Worm (Caenorhabditis elegans) whole organism, young adult: ENCODE data around the gene C48B4.6.

Experiments used
- B0336.3 ChIP-seq: fragments of 200-800 bp; sonication (Bioruptor generic); IDR thresholded peaks from 2 replicates; pipeline ENCODE4 v1.3.6; 2022; ENCODE audit warnings: missing genetic modification characterization, missing compliant biosample characterization
- F33H1.4 ChIP-seq: fragments of 200-800 bp; sonication (Bioruptor generic); IDR thresholded peaks from 2 replicates; pipeline ENCODE4 v1.3.6; 2022; ENCODE audit warnings: missing genetic modification reagents, missing genetic modification characterization, missing compliant biosample characterization
- T07F8.4 ChIP-seq: sonication (generic microtip); optimal IDR thresholded peaks from 2 replicates; lab custom pipeline; 2016; ENCODE audit warnings: mild to moderate bottlenecking, missing genetic modification characterization, moderate library complexity, missing compliant biosample characterization
- T26A5.8 ChIP-seq: sonication (generic microtip); optimal IDR thresholded peaks from 2 replicates; lab custom pipeline; 2016; ENCODE audit warnings: missing genetic modification characterization, missing compliant biosample characterization
- Y53G8AR.9 ChIP-seq: fragments of 200-800 bp; sonication (Bioruptor generic); conservative IDR thresholded peaks from 2 replicates; pipeline ENCODE4 v1.3.6; 2022; ENCODE audit warnings: missing genetic modification reagents, missing genetic modification characterization, missing compliant biosample characterization
- Y56A3A.18 ChIP-seq: fragments of 200-800 bp; sonication (Bioruptor generic); IDR thresholded peaks from 2 replicates; pipeline ENCODE4 v1.3.6; 2022; ENCODE audit warnings: missing genetic modification reagents, missing genetic modification characterization, missing compliant biosample characterization
- akir-1 ChIP-seq: fragments of 200-800 bp; sonication (Bioruptor generic); optimal IDR thresholded peaks from 2 replicates; lab custom pipeline; 2018; ENCODE audit warnings: mild to moderate bottlenecking, missing genetic modification characterization, moderate library complexity, missing compliant biosample characterization
- attf-5 ChIP-seq: fragments of 200-800 bp; sonication (Bioruptor generic); optimal IDR thresholded peaks from 2 replicates; lab custom pipeline; 2018; ENCODE audit warnings: mild to moderate bottlenecking, missing genetic modification characterization, missing compliant biosample characterization
- cebp-1 ChIP-seq, 2 experiments: fragments of 200-800 bp in 1 of 2; sonication (Bioruptor generic) in 1 of 2; sonication (generic microtip) in 1 of 2; IDR thresholded peaks in 1 of 2; optimal IDR thresholded peaks in 1 of 2; 2 replicates each; pipeline versions ENCODE4 v1.3.6 to Lab custom; 2017 to 2022; ENCODE audit warnings: missing compliant biosample characterization in 2 of 2, missing genetic modification characterization in 2 of 2, mild to moderate bottlenecking in 1 of 2, missing genetic modification reagents in 1 of 2, moderate library complexity in 1 of 2
- ceh-100 ChIP-seq: fragments of 200-800 bp; sonication (Bioruptor generic); IDR thresholded peaks from 2 replicates; pipeline ENCODE4 v1.3.6; 2022; ENCODE audit warnings: missing genetic modification reagents, missing genetic modification characterization, missing compliant biosample characterization
- ceh-27 ChIP-seq: fragments of 200-800 bp; sonication (Bioruptor generic); optimal IDR thresholded peaks from 2 replicates; lab custom pipeline; 2018; ENCODE audit warnings: mild to moderate bottlenecking, missing genetic modification characterization, moderate library complexity, missing compliant biosample characterization
- ceh-40 ChIP-seq: fragments of 200-800 bp; sonication (Bioruptor generic); IDR thresholded peaks from 2 replicates; pipeline ENCODE4 v1.3.6; 2022; ENCODE audit warnings: missing genetic modification characterization, missing compliant biosample characterization
- die-1 ChIP-seq: sonication (generic microtip); optimal IDR thresholded peaks from 2 replicates; lab custom pipeline; 2016; ENCODE audit warnings: missing genotype, mild to moderate bottlenecking, missing genetic modification characterization, missing compliant biosample characterization
- dpff-1 ChIP-seq: sonication (generic microtip); optimal IDR thresholded peaks from 2 replicates; lab custom pipeline; 2017; ENCODE audit warnings: mild to moderate bottlenecking, missing genetic modification characterization, missing compliant biosample characterization
- efl-1 ChIP-seq: fragments of 150-350 bp; optimal IDR thresholded peaks from 2 replicates; lab custom pipeline; 2014; ENCODE audit warnings: missing biosample characterization, missing genetic modification reagents, missing genetic modification characterization
- egl-18 ChIP-seq: fragments of 200-800 bp; sonication (Bioruptor generic); IDR thresholded peaks from 2 replicates; pipeline ENCODE4 v1.3.6; 2022; ENCODE audit warnings: missing genetic modification reagents, missing genetic modification characterization, missing compliant biosample characterization
- egl-44 ChIP-seq: fragments of 200-800 bp; sonication (Bioruptor generic); IDR thresholded peaks from 2 replicates; pipeline ENCODE4 v1.3.6; 2022; ENCODE audit warnings: missing genetic modification reagents, missing genetic modification characterization, missing compliant biosample characterization
- lin-26 ChIP-seq: fragments of 200-800 bp; sonication (Bioruptor generic); IDR thresholded peaks from 2 replicates; pipeline ENCODE4 v1.3.6; 2022; ENCODE audit warnings: missing genetic modification reagents, missing genetic modification characterization, missing compliant biosample characterization
- lsy-27 ChIP-seq: sonication (generic microtip); optimal IDR thresholded peaks from 2 replicates; lab custom pipeline; 2017; ENCODE audit warnings: missing genetic modification characterization, mild to moderate bottlenecking, missing compliant biosample characterization, antibody characterized with exemption, missing genotype, borderline replicate concordance; ENCODE audit not compliant: insufficient read depth
- madf-3 ChIP-seq: fragments of 200-800 bp; sonication (Bioruptor generic); IDR thresholded peaks from 2 replicates; pipeline ENCODE4 v1.3.6; 2022; ENCODE audit warnings: missing genetic modification reagents, missing genetic modification characterization, missing compliant biosample characterization
- mel-28 ChIP-seq: sonication (generic microtip); optimal IDR thresholded peaks from 2 replicates; lab custom pipeline; 2016; ENCODE audit warnings: borderline replicate concordance, mild to moderate bottlenecking, missing genetic modification characterization, missing compliant biosample characterization
- mxl-1 ChIP-seq: sonication (generic microtip); optimal IDR thresholded peaks from 2 replicates; lab custom pipeline; 2016; ENCODE audit warnings: missing genetic modification characterization, missing compliant biosample characterization
- nhr-120 ChIP-seq: fragments of 200-800 bp; sonication (Bioruptor generic); IDR thresholded peaks from 2 replicates; pipeline ENCODE4 v1.3.6; 2022; ENCODE audit warnings: missing genetic modification characterization, missing compliant biosample characterization
- nhr-27 ChIP-seq: fragments of 200-800 bp; sonication (Bioruptor generic); optimal IDR thresholded peaks from 2 replicates; lab custom pipeline; 2018; ENCODE audit warnings: mild to moderate bottlenecking, missing genetic modification characterization, moderate library complexity, missing compliant biosample characterization
- nhr-80 ChIP-seq: sonication (generic microtip); optimal IDR thresholded peaks from 2 replicates; lab custom pipeline; 2016; ENCODE audit warnings: missing genetic modification characterization, missing compliant biosample characterization
- nhr-90 ChIP-seq: sonication (generic microtip); optimal IDR thresholded peaks from 2 replicates; lab custom pipeline; 2016; ENCODE audit warnings: missing genotype, mild to moderate bottlenecking, missing genetic modification characterization, missing compliant biosample characterization
- pha-4 ChIP-seq: fragments of 150-350 bp; sonication (generic microtip); optimal IDR thresholded peaks from 2 replicates; lab custom pipeline; 2014; ENCODE audit warnings: missing biosample characterization, missing genetic modification reagents, missing genetic modification characterization
- rec-8 ChIP-seq, 2 experiments: sonication (generic microtip); optimal IDR thresholded peaks; 2 replicates each; lab custom pipeline; 2016; ENCODE audit warnings: mild to moderate bottlenecking in 2 of 2, missing genetic modification characterization in 2 of 2, missing genetic modification reagents in 2 of 2, missing genotype in 2 of 2, missing biosample characterization in 1 of 2, missing compliant biosample characterization in 1 of 2, moderate library complexity in 1 of 2
- snpc-1.1 ChIP-seq: sonication (generic microtip); optimal IDR thresholded peaks from 2 replicates; lab custom pipeline; 2017; ENCODE audit warnings: missing genetic modification characterization, mild to moderate bottlenecking, missing compliant biosample characterization, antibody characterized with exemption, moderate library complexity, missing genotype, missing genetic modification reagents; ENCODE audit not compliant: insufficient read depth
- snpc-3.4 ChIP-seq: sonication (generic microtip); optimal IDR thresholded peaks from 2 replicates; lab custom pipeline; 2017; ENCODE audit warnings: missing genetic modification characterization, mild to moderate bottlenecking, missing compliant biosample characterization, antibody characterized with exemption, moderate library complexity, missing genotype, missing genetic modification reagents
- tbx-9 ChIP-seq: sonication (generic microtip); optimal IDR thresholded peaks from 2 replicates; lab custom pipeline; 2016; ENCODE audit warnings: borderline replicate concordance, missing genetic modification characterization, inconsistent platforms, missing compliant biosample characterization
- xnd-1 ChIP-seq: sonication (generic microtip); optimal IDR thresholded peaks from 2 replicates; lab custom pipeline; 2016; ENCODE audit warnings: missing genotype, missing genetic modification reagents, missing genetic modification characterization, missing compliant biosample characterization
- ztf-28 ChIP-seq: fragments of 200-800 bp; sonication (Bioruptor generic); IDR thresholded peaks from 2 replicates; pipeline ENCODE4 v1.3.6; 2022; ENCODE audit warnings: missing genetic modification reagents, missing genetic modification characterization, missing compliant biosample characterization

The C48B4.6 gene

ce11 chrIII:9558463-9558862 lies at the start of gene C48B4.6:
C48B4.6 (minus strand) TSS chrIII:9558563.
- TF ChIP-seq dpff-1 (no peak), pha-4 (no peak), ztf-28 (GFP tag; lab: Robert Waterston, UW) (no peak), madf-3 (GFP tag; lab: Robert Waterston, UW) (no peak), snpc-1.1 (tag; lab: Kevin White, UChicago) (no peak), Y53G8AR.9 (GFP tag; lab: Robert Waterston, UW) (no peak), ceh-27 (GFP tag; lab: Kevin White, UChicago) (no peak), mxl-1 (tag; lab: Kevin White, UChicago) (no peak)

- TF ChIP-seq efl-1 (peak; percentile 26), snpc-3.4 (tag; lab: Kevin White, UChicago) (no peak)
These were observed 42.3 kb upstream of the C48B4.6 start, which contains the start of gene F58A4.2 for ce11 chrIII:9600645-9601044. F58A4.2 (minus strand) TSS chrIII:9600745.

ce11 chrIII:9598168-9598567 lies 39.8 kb upstream of the C48B4.6 start, which contains the start of gene F58A4.1:
F58A4.1 (plus strand) TSS chrIII:9598468.
- TF ChIP-seq snpc-3.4 (tag; lab: Kevin White, UChicago) (no peak), egl-18 (GFP tag; lab: Robert Waterston, UW) (no peak), cebp-1 (GFP tag; IDR thresholded peaks at IDR 0.05; lab: Robert Waterston, UW) (no peak), cebp-1 (tag; optimal IDR thresholded peaks at IDR 0.05; lab: Kevin White, UChicago) (no peak), die-1 (no peak)
- TF ChIP-seq, all 124 proteins: peak for 0

ce11 chrIII:9597044-9597443 lies 38.7 kb upstream of the C48B4.6 start, which contains the start of gene C48B4.12:
C48B4.12 (plus strand) TSS chrIII:9597344.
- TF ChIP-seq dpff-1, result no peak
- TF ChIP-seq ceh-100 (GFP tag; lab: Robert Waterston, UW), result no peak
- TF ChIP-seq nhr-120 (GFP tag; lab: Robert Waterston, UW), result no peak
- TF ChIP-seq tbx-9, result no peak
- no peak for TF ChIP-seq T26A5.8 (tag; lab: Kevin White, UChicago)
- TF ChIP-seq xnd-1 (tag; lab: Kevin White, UChicago), result no peak
- TF ChIP-seq B0336.3 (GFP tag; lab: Robert Waterston, UW), result no peak
- no peak for TF ChIP-seq ceh-27 (GFP tag; lab: Kevin White, UChicago)
- TF ChIP-seq egl-44 (GFP tag; lab: Robert Waterston, UW), result no peak
- TF ChIP-seq lsy-27 (tag; lab: Kevin White, UChicago), result no peak
- TF ChIP-seq, all 124 proteins: peak for 0

ce11 chrIII:9595563-9595962 lies 37.2 kb upstream of the C48B4.6 start, which contains the start of gene rom-2:
rom-2 (minus strand) TSS chrIII:9595663.
- no peak for TF ChIP-seq F33H1.4 (GFP tag; lab: Robert Waterston, UW)
- TF ChIP-seq rec-8 (tag; optimal IDR thresholded peaks at IDR 0.05; lab: Kevin White, UChicago), result no peak
- no peak for TF ChIP-seq nhr-27 (tag; lab: Kevin White, UChicago)
- TF ChIP-seq ceh-40, result no peak
- no peak for TF ChIP-seq T07F8.4 (tag; lab: Kevin White, UChicago)

ce11 chrIII:9592118-9592517 lies 33.8 kb upstream of the C48B4.6 start, which contains the start of gene acox-1.5:
acox-1.5 (minus strand) TSS chrIII:9592192.
- TF ChIP-seq nhr-90 (tag; lab: Kevin White, UChicago) (no peak), akir-1 (GFP tag; lab: Kevin White, UChicago) (no peak), nhr-80 (tag; lab: Kevin White, UChicago) (peak; percentile 78), attf-5 (no peak), lin-26 (GFP tag; lab: Robert Waterston, UW) (no peak), mel-28 (no peak), B0336.3 (GFP tag; lab: Robert Waterston, UW) (no peak), Y56A3A.18 (GFP tag; lab: Robert Waterston, UW) (no peak)
